Worm (Caenorhabditis elegans): Measurements from ENCODE around the gene T05A1.5.

The T05A1.5 gene

DNA sequence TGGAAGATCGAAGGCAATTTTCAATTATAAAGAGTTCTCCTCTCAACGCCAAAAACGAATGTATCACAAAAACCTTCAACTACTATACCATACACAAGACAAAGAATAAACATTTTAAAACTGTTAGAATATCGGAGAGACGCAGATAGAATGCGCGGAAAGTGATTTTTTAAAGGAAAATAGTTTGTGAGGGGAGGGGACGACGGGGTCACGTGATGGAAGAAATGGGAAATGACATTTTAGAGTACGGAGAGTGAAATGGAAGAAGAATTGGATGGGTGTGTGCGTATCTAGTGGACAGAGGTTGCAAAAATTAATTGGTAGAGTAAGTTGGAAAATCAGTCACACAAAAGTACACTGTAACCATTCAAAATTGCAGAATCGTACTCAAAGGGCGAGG, 11.7 kb upstream of the T05A1.5 start (continued):
- TF ChIP-seq swsn-7 (tag; optimal IDR thresholded peaks at IDR 0.05), result peak; percentile 55
- TF ChIP-seq pqm-1 (tag; optimal IDR thresholded peaks at IDR 0.05), result no peak
- no peak for TF ChIP-seq hlh-4 (tag; optimal IDR thresholded peaks at IDR 0.05)
- TF ChIP-seq C16A3.4 (tag; optimal IDR thresholded peaks at IDR 0.05), result peak; percentile 50
- no peak for TF ChIP-seq nhr-11 (tag; optimal IDR thresholded peaks at IDR 0.05)
- TF ChIP-seq nhr-20 (tag; optimal IDR thresholded peaks at IDR 0.05), result peak; percentile 90
- peak; percentile 41 for TF ChIP-seq tbx-2 (tag; optimal IDR thresholded peaks at IDR 0.05)
- peak; percentile 15 for TF ChIP-seq lir-3 (tag; optimal IDR thresholded peaks at IDR 0.05; ENCODE audit: poor library complexity)
- peak; percentile 69 for TF ChIP-seq skn-1 (tag; optimal IDR thresholded peaks at IDR 0.05)
- peak; percentile 34 to 54 for TF ChIP-seq efl-1 (optimal IDR thresholded peaks at IDR 0.05)
- peak; percentile 34 to 95 for TF ChIP-seq efl-1 (GFP tag; optimal IDR thresholded peaks at IDR 0.05 in 1 of 2)
- no peak for TF ChIP-seq egl-13 (tag; optimal IDR thresholded peaks at IDR 0.05)
- TF ChIP-seq nhr-77 (tag; optimal IDR thresholded peaks at IDR 0.05), result no peak
- no peak for TF ChIP-seq sup-37 (GFP tag; optimal IDR thresholded peaks at IDR 0.05)
- TF ChIP-seq dpl-1 (GFP tag; optimal IDR thresholded peaks at IDR 0.05), result peak; percentile 45 to 52 (median 49)
- peak; percentile 86 for TF ChIP-seq mep-1 (tag; optimal IDR thresholded peaks at IDR 0.05)
- TF ChIP-seq lsy-2 (tag; optimal IDR thresholded peaks at IDR 0.05), result peak; percentile 66 to 68
- TF ChIP-seq rnt-1 (tag; optimal IDR thresholded peaks at IDR 0.05), result peak; percentile 26
- TF ChIP-seq snu-23 (GFP tag; optimal IDR thresholded peaks at IDR 0.05), result peak; percentile 88
- peak; percentile 66 for TF ChIP-seq nhr-19 (GFP tag; conservative IDR thresholded peaks at IDR 0.05)

- no peak for TF ChIP-seq fos-1 (tag; optimal IDR thresholded peaks at IDR 0.05)
- TF ChIP-seq lin-15B (tag; optimal IDR thresholded peaks at IDR 0.05), result no peak
- no peak for TF ChIP-seq ets-5 (GFP tag; IDR thresholded peaks at IDR 0.05)
- no peak for TF ChIP-seq aly-2 (tag; optimal IDR thresholded peaks at IDR 0.05)
- TF ChIP-seq lin-35 (GFP tag; optimal IDR thresholded peaks at IDR 0.05), result peak in 1 of 2 experiments; percentile 20
- no peak for TF ChIP-seq C34B4.2 (tag; optimal IDR thresholded peaks at IDR 0.05)
- TF ChIP-seq blmp-1 (tag; optimal IDR thresholded peaks at IDR 0.05), result peak; percentile 76
- TF ChIP-seq elt-3 (tag; optimal IDR thresholded peaks at IDR 0.05), result peak in 5 of 6 experiments; percentile 46 to 81 (median 76)
- no peak for TF ChIP-seq hpl-2 (GFP tag; optimal IDR thresholded peaks at IDR 0.05)
- TF ChIP-seq nhr-85 (tag), result peak; percentile 76
- no peak for TF ChIP-seq elt-2 (tag; optimal IDR thresholded peaks at IDR 0.05)
- TF ChIP-seq lin-14 (GFP tag; optimal IDR thresholded peaks at IDR 0.05), result peak; percentile 47
- no peak for TF ChIP-seq sox-4 (tag; optimal IDR thresholded peaks at IDR 0.05)
- no peak for TF ChIP-seq C04F5.9 (tag; optimal IDR thresholded peaks at IDR 0.05)
- TF ChIP-seq fkh-4 (tag; optimal IDR thresholded peaks at IDR 0.05; ENCODE audit: borderline replicate concordance), result no peak
- TF ChIP-seq unc-62 (GFP tag; optimal IDR thresholded peaks at IDR 0.05), result no peak
- peak; percentile 28 for TF ChIP-seq nhr-19 (GFP tag; conservative IDR thresholded peaks at IDR 0.05)
- peak; percentile 63 for TF ChIP-seq nhr-20 (tag; optimal IDR thresholded peaks at IDR 0.05)
- TF ChIP-seq ceh-63 (GFP tag; optimal IDR thresholded peaks at IDR 0.05), result no peak
- TF ChIP-seq alr-1 (tag; optimal IDR thresholded peaks at IDR 0.05; ENCODE audit: borderline replicate concordance), result no peak
- peak; percentile 55 for TF ChIP-seq nhr-71 (tag; optimal IDR thresholded peaks at IDR 0.05)
- peak; percentile 39 for TF ChIP-seq nhr-90 (tag; optimal IDR thresholded peaks at IDR 0.05; ENCODE audit: poor library complexity)
- peak; percentile 30 for TF ChIP-seq tbx-2 (tag; optimal IDR thresholded peaks at IDR 0.05)
- TF ChIP-seq F16B12.6 (tag; optimal IDR thresholded peaks at IDR 0.05), result no peak
- TF ChIP-seq snpc-4 (tag; optimal IDR thresholded peaks at IDR 0.05), result no peak
- peak; percentile 58 for TF ChIP-seq snu-23 (GFP tag; optimal IDR thresholded peaks at IDR 0.05)
- no peak for TF ChIP-seq jun-1 (tag; optimal IDR thresholded peaks at IDR 0.05)
Observed at ce11 chrIV:9535105-9535504, 11.0 kb upstream of the T05A1.5 start.

Data from whole organism, L1 larva.